Worm (Caenorhabditis elegans): ENCODE measurements around the gene bcl-7.

DNA sequence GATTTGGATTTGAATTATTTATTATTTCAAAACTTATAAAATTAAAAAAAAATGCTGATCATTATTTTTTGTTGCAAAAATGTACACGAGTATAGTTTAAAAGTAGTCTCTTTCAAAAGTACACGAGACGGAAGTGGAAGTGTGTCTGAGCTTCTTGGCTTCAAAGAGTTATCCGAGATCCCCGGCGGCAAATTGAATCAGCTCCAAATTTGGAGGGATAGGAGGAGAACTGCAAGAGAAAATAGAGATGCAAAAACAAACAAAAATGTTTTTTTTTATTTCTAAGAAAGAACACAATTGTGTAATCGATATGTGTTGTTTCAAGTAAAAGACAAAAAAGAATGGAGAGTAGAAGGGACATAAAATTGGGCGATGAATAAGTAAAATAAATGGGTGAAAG is 23.3 kb upstream of the bcl-7 start:
- TF ChIP-seq unc-62 (GFP tag; optimal IDR thresholded peaks at IDR 0.05) (no peak), B0336.3 (GFP tag; IDR thresholded peaks at IDR 0.05) (no peak), snpc-4 (GFP tag; optimal IDR thresholded peaks at IDR 0.05) (no peak), snpc-4 (tag; optimal IDR thresholded peaks at IDR 0.05) (no peak), Y53G8AR.9 (GFP tag; conservative IDR thresholded peaks at IDR 0.05) (no peak), nhr-120 (GFP tag; IDR thresholded peaks at IDR 0.05) (no peak), pha-4 (tag; optimal IDR thresholded peaks at IDR 0.05) (no peak)
